Fruit fly (Drosophila melanogaster) whole organism, wandering third instar larva: Measurements from ENCODE around the gene topi.

Experiments
- Abd-B ChIP-seq: fragments of >200 bp; optimal IDR thresholded peaks from 2 replicates; lab custom pipeline; 2017; ENCODE audit warnings: missing biosample characterization, missing genetic modification characterization
- CG32264 ChIP-seq: fragments of 200-800 bp; sonication (Bioruptor generic); optimal IDR thresholded peaks from 2 replicates; lab custom pipeline; 2016; ENCODE audit warnings: missing biosample characterization, missing genetic modification characterization
- CG9705 ChIP-seq: fragments of 200-800 bp; sonication (Bioruptor generic); optimal IDR thresholded peaks from 2 replicates; lab custom pipeline; 2018; ENCODE audit warnings: missing biosample characterization, mild to moderate bottlenecking, missing genetic modification characterization
- CrebA ChIP-seq: fragments of 200-800 bp; sonication (Bioruptor generic); optimal IDR thresholded peaks from 2 replicates; lab custom pipeline; 2016; ENCODE audit warnings: missing biosample characterization, mild to moderate bottlenecking, missing genetic modification characterization, borderline replicate concordance
- Dfd ChIP-seq: fragments of >200 bp; optimal IDR thresholded peaks from 2 replicates; lab custom pipeline; 2017; ENCODE audit warnings: missing biosample characterization, missing genetic modification characterization
- Dif ChIP-seq: fragments of 200-275, 200-300 bp; sonication (Bioruptor generic); optimal IDR thresholded peaks from 2 replicates; lab custom pipeline; 2018; ENCODE audit warnings: missing biosample characterization, missing genetic modification characterization; ENCODE audit not compliant: partially characterized antibody
- GATAd ChIP-seq: sonication (Bioruptor generic); optimal IDR thresholded peaks from 2 replicates; lab custom pipeline; 2016; ENCODE audit warnings: missing biosample characterization, missing genetic modification characterization
- HLH106 ChIP-seq: fragments of 200-800 bp; optimal IDR thresholded peaks from 3 replicates; lab custom pipeline; 2019; ENCODE audit warnings: missing biosample characterization, mild to moderate bottlenecking, missing genetic modification characterization, moderate library complexity
- Hnf4 ChIP-seq: fragments of 200-800 bp; sonication (Bioruptor generic); optimal IDR thresholded peaks from 2 replicates; lab custom pipeline; 2016; ENCODE audit warnings: missing biosample characterization, mild to moderate bottlenecking, missing genetic modification characterization
- Hr78 ChIP-seq: fragments of >200 bp; optimal IDR thresholded peaks from 2 replicates; lab custom pipeline; 2017; ENCODE audit warnings: missing biosample characterization, missing genetic modification characterization
- Hr83 ChIP-seq: fragments of 200-300 bp; sonication (Bioruptor generic); optimal IDR thresholded peaks from 2 replicates; lab custom pipeline; 2016; ENCODE audit warnings: missing biosample characterization, mild to moderate bottlenecking, missing genetic modification characterization, moderate library complexity; ENCODE audit not compliant: poor library complexity, severe bottlenecking
- Jra ChIP-seq: sonication (Bioruptor generic); optimal IDR thresholded peaks from 2 replicates; lab custom pipeline; 2016; ENCODE audit warnings: missing biosample characterization, missing genetic modification characterization
- Mio ChIP-seq: sonication (Bioruptor generic); optimal IDR thresholded peaks from 2 replicates; lab custom pipeline; 2016; ENCODE audit warnings: missing biosample characterization, missing genetic modification characterization
- Myc ChIP-seq: fragments of >200 bp; optimal IDR thresholded peaks from 2 replicates; lab custom pipeline; 2017
- N ChIP-seq: fragments of >200 bp; optimal IDR thresholded peaks from 2 replicates; lab custom pipeline; 2018; ENCODE audit warnings: missing biosample characterization, missing external identifiers, missing genetic modification characterization
- OdsH ChIP-seq: fragments of 200-800 bp; sonication (Bioruptor generic); optimal IDR thresholded peaks from 2 replicates; lab custom pipeline; 2016; ENCODE audit warnings: missing biosample characterization, mild to moderate bottlenecking, missing genetic modification characterization
- Rel ChIP-seq, 2 experiments: fragments of 200-800 bp; sonication (Bioruptor generic) in 1 of 2; optimal IDR thresholded peaks; 2 replicates in 1 of 2; 3 replicates in 1 of 2; lab custom pipeline; 2016 to 2019; ENCODE audit warnings: mild to moderate bottlenecking in 2 of 2, missing biosample characterization in 2 of 2, missing genetic modification characterization in 2 of 2, moderate library complexity in 1 of 2
- Sp1 ChIP-seq: fragments of 200-800 bp; sonication (Bioruptor generic); optimal IDR thresholded peaks from 3 replicates; lab custom pipeline; 2019; ENCODE audit warnings: missing biosample characterization, mild to moderate bottlenecking, missing genetic modification characterization, moderate library complexity
- Vsx2 ChIP-seq: fragments of 200-300, 225-300 bp; sonication (Bioruptor generic); optimal IDR thresholded peaks from 2 replicates; lab custom pipeline; 2018; ENCODE audit warnings: missing biosample characterization, missing genetic modification characterization; ENCODE audit not compliant: partially characterized antibody
- br ChIP-seq: fragments of 200-800 bp; sonication (Bioruptor generic); optimal IDR thresholded peaks from 2 replicates; lab custom pipeline; 2016; ENCODE audit warnings: missing biosample characterization, missing genetic modification characterization
- brk ChIP-seq: fragments of 200-800 bp; sonication (Bioruptor generic); optimal IDR thresholded peaks from 2 replicates; lab custom pipeline; 2016; ENCODE audit warnings: missing biosample characterization, mild to moderate bottlenecking, missing genetic modification characterization
- dl ChIP-seq, 2 experiments: fragments of 175-275, 200-275 bp in 1 of 2; fragments of 200-275 bp in 1 of 2; sonication (Bioruptor generic); optimal IDR thresholded peaks; lab custom pipeline; 2018; ENCODE audit warnings: mild to moderate bottlenecking in 2 of 2, missing biosample characterization in 2 of 2, missing genetic modification characterization in 2 of 2, moderate library complexity in 2 of 2; ENCODE audit not compliant: partially characterized antibody in 2 of 2, insufficient read depth in 1 of 2
- dmrt93B ChIP-seq: fragments of 200-800 bp; sonication (Bioruptor generic); optimal IDR thresholded peaks from 2 replicates; lab custom pipeline; 2018; ENCODE audit warnings: missing biosample characterization, mild to moderate bottlenecking, missing genetic modification characterization
- dsf ChIP-seq: sonication (Bioruptor generic); optimal IDR thresholded peaks from 2 replicates; lab custom pipeline; 2016; ENCODE audit warnings: missing biosample characterization, missing genetic modification characterization, borderline replicate concordance
- ey ChIP-seq: fragments of 200-800 bp; sonication (Bioruptor generic); optimal IDR thresholded peaks from 2 replicates; lab custom pipeline; 2016; ENCODE audit warnings: missing biosample characterization, missing genetic modification characterization
- foxo ChIP-seq, 2 experiments: fragments of 200-800 bp; sonication (Bioruptor generic); optimal IDR thresholded peaks; 2 replicates in 1 of 2; 3 replicates in 1 of 2; lab custom pipeline; 2016 to 2017; ENCODE audit warnings: missing biosample characterization in 2 of 2, missing genetic modification characterization in 2 of 2
- fru ChIP-seq: fragments of 200-800 bp; sonication (Bioruptor generic); optimal IDR thresholded peaks from 3 replicates; lab custom pipeline; 2016; ENCODE audit warnings: missing biosample characterization, mild to moderate bottlenecking, missing genetic modification characterization
- h ChIP-seq: fragments of 200-800 bp; sonication (Bioruptor generic); optimal IDR thresholded peaks from 3 replicates; lab custom pipeline; 2016; ENCODE audit warnings: missing biosample characterization, mild to moderate bottlenecking, missing genetic modification characterization
- jim ChIP-seq: fragments of 175-275, 200-325 bp; sonication (Bioruptor generic); optimal IDR thresholded peaks from 2 replicates; lab custom pipeline; 2016; ENCODE audit warnings: missing biosample characterization, mild to moderate bottlenecking, missing genetic modification characterization
- lola ChIP-seq: fragments of >200 bp; optimal IDR thresholded peaks from 2 replicates; lab custom pipeline; 2017; ENCODE audit warnings: missing biosample characterization, missing genetic modification characterization
- pan ChIP-seq: fragments of >200 bp; optimal IDR thresholded peaks from 2 replicates; lab custom pipeline; 2017
- psq ChIP-seq: fragments of 200-800 bp; sonication (Bioruptor generic); optimal IDR thresholded peaks from 3 replicates; lab custom pipeline; 2017; ENCODE audit warnings: missing biosample characterization, mild to moderate bottlenecking, missing genetic modification characterization, moderate library complexity
- rgr ChIP-seq: fragments of 200-800 bp; sonication (Bioruptor generic); optimal IDR thresholded peaks from 3 replicates; lab custom pipeline; 2016; ENCODE audit warnings: missing biosample characterization, mild to moderate bottlenecking, missing genetic modification characterization
- sage ChIP-seq: fragments of 200-800 bp; sonication (Bioruptor generic); optimal IDR thresholded peaks from 2 replicates; lab custom pipeline; 2016; ENCODE audit warnings: missing biosample characterization, mild to moderate bottlenecking, missing genetic modification characterization
- sv ChIP-seq: fragments of 200-800 bp; sonication (Bioruptor generic); optimal IDR thresholded peaks from 3 replicates; lab custom pipeline; 2016; ENCODE audit warnings: missing biosample characterization, missing genetic modification characterization
- tai ChIP-seq: sonication (Bioruptor generic); optimal IDR thresholded peaks from 2 replicates; lab custom pipeline; 2016; ENCODE audit warnings: missing biosample characterization, missing genetic modification characterization
- usp ChIP-seq: fragments of >200 bp; optimal IDR thresholded peaks from 2 replicates; lab custom pipeline; 2017; ENCODE audit warnings: missing biosample characterization, missing genetic modification characterization
- woc ChIP-seq: sonication (Bioruptor generic); optimal IDR thresholded peaks from 2 replicates; lab custom pipeline; 2016; ENCODE audit warnings: missing biosample characterization, mild to moderate bottlenecking, missing genetic modification characterization

topi gene

DNA sequence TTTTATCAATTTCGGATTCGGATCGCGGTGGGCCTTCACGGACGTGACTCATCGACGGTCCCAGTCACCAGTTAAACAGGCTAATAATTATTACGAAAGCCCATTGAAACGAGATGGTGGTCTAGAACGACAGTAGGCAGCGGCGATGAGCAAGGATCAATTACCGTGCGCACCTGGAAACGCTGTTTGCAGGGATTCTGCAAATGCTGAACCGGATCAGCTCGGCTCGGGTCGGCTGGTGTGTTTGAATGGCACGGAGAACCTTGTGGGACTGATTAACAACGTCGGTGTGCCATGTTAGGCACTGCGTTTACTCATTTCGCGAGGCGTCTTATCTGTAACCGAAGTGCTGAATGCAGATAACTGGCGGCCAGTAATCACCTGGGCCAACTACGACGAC is 774 bp upstream of the topi start, which contains the start of gene Whamy:
Gene Whamy (minus strand): TSS at position 273 of the 400 bp plus-strand sequence.
- TF ChIP-seq Hr78 (GFP tag; lab: Kevin White, UChicago), result no peak
- peak; percentile 8 for TF ChIP-seq Jra (GFP tag; lab: Kevin White, UChicago)
- TF ChIP-seq Mio (GFP tag; lab: Kevin White, UChicago), result no peak
- TF ChIP-seq br (GFP tag; lab: Kevin White, UChicago), result peak; percentile 24
- peak; percentile 17 for TF ChIP-seq OdsH (GFP tag; lab: Kevin White, UChicago)
- no peak for TF ChIP-seq Abd-B (GFP tag; lab: Kevin White, UChicago)
- TF ChIP-seq pan (lab: Kevin White, UChicago), result no peak
- TF ChIP-seq brk, result no peak
- no peak for TF ChIP-seq dl (GFP tag; optimal IDR thresholded peaks at IDR 0.05; lab: Kevin White, UChicago; ENCODE audit: insufficient read depth in 1 of 2, partially characterized antibody in 2 of 2)
- no peak for TF ChIP-seq N (GFP tag; lab: Kevin White, UChicago)
- peak; percentile 5 for TF ChIP-seq h (GFP tag; lab: Kevin White, UChicago)
- TF ChIP-seq Rel (GFP tag; optimal IDR thresholded peaks at IDR 0.05; lab: Kevin White, UChicago), result no peak
- peak; percentile 93 for TF ChIP-seq Rel (tag; optimal IDR thresholded peaks at IDR 0.05; lab: Kevin White, UChicago)
- no peak for TF ChIP-seq ey (GFP tag; lab: Kevin White, UChicago)
- no peak for TF ChIP-seq CG9705 (GFP tag; lab: Kevin White, UChicago)
- no peak for TF ChIP-seq CG32264 (GFP tag; lab: Kevin White, UChicago)
- TF ChIP-seq Myc (lab: Kevin White, UChicago), result no peak
- TF ChIP-seq foxo (GFP tag; optimal IDR thresholded peaks at IDR 0.05; lab: Kevin White, UChicago), result no peak
- TF ChIP-seq dsf (GFP tag; lab: Kevin White, UChicago), result no peak
- TF ChIP-seq Dif (GFP tag; lab: Kevin White, UChicago), result no peak
- TF ChIP-seq sv, result no peak
- TF ChIP-seq Sp1 (GFP tag; lab: Kevin White, UChicago), result peak; percentile 27
- TF ChIP-seq woc, result no peak
- TF ChIP-seq Hnf4, result no peak
- TF ChIP-seq usp (GFP tag; lab: Kevin White, UChicago), result no peak
- peak; percentile 4 for TF ChIP-seq rgr (GFP tag; lab: Kevin White, UChicago)
- no peak for TF ChIP-seq jim (GFP tag; lab: Kevin White, UChicago)
- peak; percentile 12 for TF ChIP-seq Hr83 (GFP tag; lab: Kevin White, UChicago)
- TF ChIP-seq CrebA (GFP tag; lab: Kevin White, UChicago), result no peak
- no peak for TF ChIP-seq fru (GFP tag; lab: Kevin White, UChicago)
- TF ChIP-seq lola (GFP tag; lab: Kevin White, UChicago), result no peak
- no peak for TF ChIP-seq Vsx2 (GFP tag; lab: Kevin White, UChicago)
- no peak for TF ChIP-seq sage (GFP tag; lab: Kevin White, UChicago)
- TF ChIP-seq psq, result no peak
- no peak for TF ChIP-seq tai
- TF ChIP-seq, all 38 proteins: peak for 8

dm6 chr3R:9777941-9778360 is 3.0 kb downstream of the topi start, which contains the start of gene RpS29:
Gene RpS29, plus strand, starts transcription at chr3R:9778042.
- TF ChIP-seq jim (GFP tag; lab: Kevin White, UChicago) (peak; percentile 92), Hnf4 (peak; percentile 84), dsf (GFP tag; lab: Kevin White, UChicago) (peak; percentile 48), Rel (GFP tag; optimal IDR thresholded peaks at IDR 0.05; lab: Kevin White, UChicago) (no peak), Rel (tag; optimal IDR thresholded peaks at IDR 0.05; lab: Kevin White, UChicago) (peak; percentile 69), Dfd (GFP tag; lab: Kevin White, UChicago) (no peak), woc (no peak), Mio (GFP tag; lab: Kevin White, UChicago) (no peak), Myc (lab: Kevin White, UChicago) (peak; percentile 70), h (GFP tag; lab: Kevin White, UChicago) (peak; percentile 86), GATAd (GFP tag; lab: Kevin White, UChicago) (no peak), br (GFP tag; lab: Kevin White, UChicago) (peak; percentile 83), ey (GFP tag; lab: Kevin White, UChicago) (peak; percentile 77), CrebA (GFP tag; lab: Kevin White, UChicago) (no peak), dl (GFP tag; optimal IDR thresholded peaks at IDR 0.05; lab: Kevin White, UChicago; ENCODE audit: insufficient read depth in 1 of 2, partially characterized antibody in 2 of 2) (no peak), Vsx2 (GFP tag; lab: Kevin White, UChicago) (no peak), CG9705 (GFP tag; lab: Kevin White, UChicago) (peak; percentile 85), fru (GFP tag; lab: Kevin White, UChicago) (peak; percentile 72), rgr (GFP tag; lab: Kevin White, UChicago) (peak; percentile 87), sv (peak; percentile 83), OdsH (GFP tag; lab: Kevin White, UChicago) (peak; percentile 73), CG32264 (GFP tag; lab: Kevin White, UChicago) (no peak), Sp1 (GFP tag; lab: Kevin White, UChicago) (peak; percentile 72), foxo (GFP tag; optimal IDR thresholded peaks at IDR 0.05; lab: Kevin White, UChicago) (peak in 1 of 2 experiments; percentile 91), Abd-B (GFP tag; lab: Kevin White, UChicago) (no peak), psq (peak; percentile 68), Hr83 (GFP tag; lab: Kevin White, UChicago) (peak; percentile 98), Jra (GFP tag; lab: Kevin White, UChicago) (peak; percentile 67), HLH106 (tag; lab: Kevin White, UChicago) (peak; percentile 72), dmrt93B (GFP tag; lab: Kevin White, UChicago) (peak; percentile 74), lola (GFP tag; lab: Kevin White, UChicago) (no peak), Dif (GFP tag; lab: Kevin White, UChicago) (peak; percentile 28), sage (GFP tag; lab: Kevin White, UChicago) (no peak)
